Worm (Caenorhabditis elegans) whole organism, L4 larva: Measurements from ENCODE around the gene K11H12.10.

Experiments used
- T26A8.4 ChIP-seq: fragments of 200-800 bp; sonication (Bioruptor generic); IDR thresholded peaks from 2 replicates; pipeline ENCODE4 v1.3.6; 2022; ENCODE audit warnings: missing genetic modification characterization, missing compliant biosample characterization
- Y48G9A.11 ChIP-seq: fragments of 200-800 bp; sonication (Bioruptor generic); IDR thresholded peaks from 2 replicates; pipeline ENCODE4 v1.3.6; 2022; ENCODE audit warnings: missing genetic modification reagents, missing genetic modification characterization, missing compliant biosample characterization
- ZK337.2 ChIP-seq: fragments of 200-800 bp; sonication (Bioruptor generic); IDR thresholded peaks from 2 replicates; pipeline ENCODE4 v1.3.6; 2022; ENCODE audit warnings: missing genetic modification reagents, missing genetic modification characterization, missing compliant biosample characterization
- arid-1 ChIP-seq: fragments of 200-800 bp; sonication (Bioruptor generic); conservative IDR thresholded peaks from 2 replicates; pipeline ENCODE4 v1.3.6; 2022; ENCODE audit warnings: missing genetic modification reagents, missing genetic modification characterization, missing compliant biosample characterization
- ceh-20 ChIP-seq: fragments of 200-800 bp; sonication (Bioruptor generic); IDR thresholded peaks from 2 replicates; pipeline ENCODE4 v1.3.6; 2022; ENCODE audit warnings: missing genetic modification reagents, missing genetic modification characterization, missing compliant biosample characterization
- ceh-28 ChIP-seq: fragments of 150-350 bp; optimal IDR thresholded peaks from 2 replicates; lab custom pipeline; 2014; ENCODE audit warnings: missing biosample characterization, missing genetic modification reagents, missing genetic modification characterization
- ceh-62 ChIP-seq: sonication (generic microtip); optimal IDR thresholded peaks from 2 replicates; lab custom pipeline; 2017; ENCODE audit warnings: missing biosample characterization, missing genetic modification characterization
- ces-1 ChIP-seq: fragments of 150-350 bp; sonication (generic microtip); optimal IDR thresholded peaks from 4 replicates; lab custom pipeline; 2014; ENCODE audit warnings: missing biosample characterization, missing genetic modification reagents, missing genetic modification characterization
- daf-16 ChIP-seq, 3 experiments: sonication (generic microtip); optimal IDR thresholded peaks; 2 replicates each; lab custom pipeline; 2016 to 2017; ENCODE audit warnings: missing genetic modification characterization in 3 of 3, missing genetic modification reagents in 3 of 3, mild to moderate bottlenecking in 2 of 3, missing compliant biosample characterization in 2 of 3, missing biosample characterization in 1 of 3, moderate library complexity in 1 of 3
- dmd-6 ChIP-seq: fragments of 200-800 bp; sonication (Bioruptor generic); IDR thresholded peaks from 2 replicates; pipeline ENCODE4 v1.3.6; 2022; ENCODE audit warnings: missing genetic modification reagents, missing genetic modification characterization, missing compliant biosample characterization
- dpl-1 ChIP-seq: fragments of 150-350 bp; optimal IDR thresholded peaks from 2 replicates; lab custom pipeline; 2014; ENCODE audit warnings: missing biosample characterization, missing genetic modification reagents, missing genetic modification characterization
- egl-43 ChIP-seq: fragments of 200-800 bp; sonication (Bioruptor generic); IDR thresholded peaks from 2 replicates; pipeline ENCODE4 v1.3.6; 2022; ENCODE audit warnings: missing genetic modification reagents, missing genetic modification characterization, missing compliant biosample characterization
- fos-1 ChIP-seq: fragments of 150-350 bp; optimal IDR thresholded peaks from 2 replicates; lab custom pipeline; 2014; ENCODE audit warnings: missing biosample characterization, missing genetic modification characterization
- gei-8 ChIP-seq: fragments of 200-800 bp; sonication (Bioruptor generic); optimal IDR thresholded peaks from 2 replicates; lab custom pipeline; 2018; ENCODE audit warnings: mild to moderate bottlenecking, missing genetic modification characterization, missing compliant biosample characterization
- hlh-11 ChIP-seq: fragments of 200-800 bp; sonication (Bioruptor generic); optimal IDR thresholded peaks from 2 replicates; lab custom pipeline; 2018; ENCODE audit warnings: mild to moderate bottlenecking, missing genetic modification characterization, missing compliant biosample characterization
- hmg-1.1 ChIP-seq: fragments of 200-800 bp; sonication (Bioruptor generic); IDR thresholded peaks from 2 replicates; pipeline ENCODE4 v1.3.6; 2022; ENCODE audit warnings: missing genetic modification reagents, missing genetic modification characterization, missing compliant biosample characterization
- lim-7 ChIP-seq: fragments of 200-800 bp; sonication (Bioruptor generic); IDR thresholded peaks from 2 replicates; pipeline ENCODE4 v1.3.6; 2022; ENCODE audit warnings: missing genetic modification characterization, missing compliant biosample characterization
- lin-38 ChIP-seq: fragments of 200-800 bp; sonication (Bioruptor generic); IDR thresholded peaks from 2 replicates; pipeline ENCODE4 v1.3.6; 2022; ENCODE audit warnings: missing genetic modification reagents, missing genetic modification characterization, missing compliant biosample characterization
- lir-3 ChIP-seq: sonication (generic microtip); optimal IDR thresholded peaks from 2 replicates; lab custom pipeline; 2016; ENCODE audit warnings: mild to moderate bottlenecking, missing genetic modification characterization, missing compliant biosample characterization
- madf-5 ChIP-seq, 2 experiments: fragments of 200-800 bp; sonication (Bioruptor generic); IDR thresholded peaks; 2 replicates each; pipeline ENCODE4 v1.3.6; 2022; ENCODE audit warnings: missing compliant biosample characterization in 2 of 2, missing genetic modification characterization in 2 of 2
- mxl-2 ChIP-seq: fragments of 200-800 bp; sonication (Bioruptor generic); conservative IDR thresholded peaks from 2 replicates; pipeline ENCODE4 v1.3.6; 2022; ENCODE audit warnings: missing genetic modification reagents, missing genetic modification characterization, missing compliant biosample characterization
- mxl-3 ChIP-seq: fragments of 200-800 bp; sonication (Bioruptor generic); optimal IDR thresholded peaks from 2 replicates; lab custom pipeline; 2018; ENCODE audit warnings: mild to moderate bottlenecking, missing genetic modification characterization, missing compliant biosample characterization
- nhr-10 ChIP-seq: fragments of 150-350 bp; optimal IDR thresholded peaks from 2 replicates; lab custom pipeline; 2014; ENCODE audit warnings: missing biosample characterization, missing genetic modification characterization
- nhr-102 ChIP-seq: sonication (generic microtip); optimal IDR thresholded peaks from 2 replicates; lab custom pipeline; 2016; ENCODE audit warnings: mild to moderate bottlenecking, missing genetic modification characterization, moderate library complexity, missing compliant biosample characterization
- nhr-111 ChIP-seq: fragments of 200-800 bp; sonication (Bioruptor generic); optimal IDR thresholded peaks from 2 replicates; lab custom pipeline; 2018; ENCODE audit warnings: mild to moderate bottlenecking, missing genetic modification characterization, missing compliant biosample characterization
- nhr-237 ChIP-seq: sonication (generic microtip); optimal IDR thresholded peaks from 2 replicates; lab custom pipeline; 2017; ENCODE audit warnings: missing biosample characterization, missing genetic modification characterization
- nhr-28 ChIP-seq: fragments of 150-350 bp; optimal IDR thresholded peaks from 2 replicates; lab custom pipeline; 2014; ENCODE audit warnings: missing biosample characterization, missing genetic modification characterization
- nhr-41 ChIP-seq: fragments of 200-800 bp; sonication (Bioruptor generic); IDR thresholded peaks from 2 replicates; pipeline ENCODE4 v1.3.6; 2022; ENCODE audit warnings: missing genetic modification reagents, missing genetic modification characterization, missing compliant biosample characterization
- nhr-42 ChIP-seq: fragments of 200-800 bp; sonication (Bioruptor generic); IDR thresholded peaks from 2 replicates; pipeline ENCODE4 v1.3.6; 2022; ENCODE audit warnings: missing genetic modification characterization, missing compliant biosample characterization
- nhr-48 ChIP-seq: sonication (generic microtip); optimal IDR thresholded peaks from 2 replicates; lab custom pipeline; 2016; ENCODE audit warnings: mild to moderate bottlenecking, missing genetic modification characterization, missing compliant biosample characterization
- nhr-76 ChIP-seq: fragments of 150-350 bp; optimal IDR thresholded peaks from 2 replicates; lab custom pipeline; 2014; ENCODE audit warnings: missing biosample characterization, missing genetic modification characterization
- pha-4 ChIP-seq, 2 experiments: fragments of 150-350 bp in 1 of 2; fragments of 200-800 bp in 1 of 2; sonication (Bioruptor generic) in 1 of 2; IDR thresholded peaks in 1 of 2; optimal IDR thresholded peaks in 1 of 2; 2 replicates each; pipeline versions ENCODE4 v1.3.6 to Lab custom; 2014 to 2022; ENCODE audit warnings: missing genetic modification characterization in 2 of 2, missing genetic modification reagents in 2 of 2, missing biosample characterization in 1 of 2, missing compliant biosample characterization in 1 of 2
- pqm-1 ChIP-seq: sonication (generic microtip); optimal IDR thresholded peaks from 2 replicates; lab custom pipeline; 2017; ENCODE audit warnings: missing biosample characterization, missing genetic modification characterization
- set-16 ChIP-seq: fragments of 200-800 bp; sonication (Bioruptor generic); IDR thresholded peaks from 2 replicates; pipeline ENCODE4 v1.3.6; 2022; ENCODE audit warnings: missing genetic modification reagents, missing genetic modification characterization, missing compliant biosample characterization
- tra-1 ChIP-seq: fragments of 200-800 bp; sonication (Bioruptor generic); IDR thresholded peaks from 2 replicates; pipeline ENCODE4 v1.3.6; 2022; ENCODE audit warnings: missing genetic modification reagents, missing genetic modification characterization, missing compliant biosample characterization
- unc-39 ChIP-seq: sonication (generic microtip); optimal IDR thresholded peaks from 2 replicates; lab custom pipeline; 2017; ENCODE audit warnings: missing biosample characterization, missing genetic modification characterization
- vab-7 ChIP-seq: fragments of 200-800 bp; sonication (Bioruptor generic); IDR thresholded peaks from 2 replicates; pipeline ENCODE4 v1.3.6; 2022; ENCODE audit warnings: missing genetic modification reagents, missing genetic modification characterization, missing compliant biosample characterization
- zag-1 ChIP-seq: fragments of 150-350 bp; optimal IDR thresholded peaks from 2 replicates; lab custom pipeline; 2014; ENCODE audit warnings: missing biosample characterization, missing genetic modification characterization
- zfp-2 ChIP-seq: sonication (generic microtip); optimal IDR thresholded peaks from 2 replicates; lab custom pipeline; 2016; ENCODE audit warnings: mild to moderate bottlenecking, missing genetic modification characterization, missing compliant biosample characterization
- zfp-3 ChIP-seq: fragments of 200-800 bp; sonication (Bioruptor generic); conservative IDR thresholded peaks from 2 replicates; pipeline ENCODE4 v1.3.6; 2022; ENCODE audit warnings: missing genetic modification reagents, missing genetic modification characterization, missing compliant biosample characterization
- zip-2 ChIP-seq: fragments of 150-350 bp; optimal IDR thresholded peaks from 2 replicates; lab custom pipeline; 2014; ENCODE audit warnings: missing biosample characterization, missing genetic modification characterization
- ztf-7 ChIP-seq: fragments of 150-350 bp; optimal IDR thresholded peaks from 2 replicates; lab custom pipeline; 2014; ENCODE audit warnings: missing biosample characterization, missing genetic modification characterization

K11H12.10 gene

ce11 chrIV:666991-667390 lies 8.9 kb upstream of the K11H12.10 start, which contains the start of gene K11H12.6:
Gene K11H12.6 (plus strand): TSS chrIV:667291.
- no peak for TF ChIP-seq daf-16 (GFP tag; optimal IDR thresholded peaks at IDR 0.05; lab: Kevin White, UChicago)
- no peak for TF ChIP-seq daf-16 (tag; optimal IDR thresholded peaks at IDR 0.05; lab: Kevin White, UChicago)
- TF ChIP-seq ceh-62 (tag; lab: Kevin White, UChicago), result no peak
- TF ChIP-seq nhr-42 (GFP tag; lab: Robert Waterston, UW), result no peak
- no peak for TF ChIP-seq zfp-2 (tag; lab: Kevin White, UChicago)
- TF ChIP-seq nhr-237, result no peak
- no peak for TF ChIP-seq hlh-11
- TF ChIP-seq mxl-2, result no peak
- TF ChIP-seq Y48G9A.11, result no peak
- TF ChIP-seq vab-7 (GFP tag; lab: Robert Waterston, UW), result no peak

DNA sequence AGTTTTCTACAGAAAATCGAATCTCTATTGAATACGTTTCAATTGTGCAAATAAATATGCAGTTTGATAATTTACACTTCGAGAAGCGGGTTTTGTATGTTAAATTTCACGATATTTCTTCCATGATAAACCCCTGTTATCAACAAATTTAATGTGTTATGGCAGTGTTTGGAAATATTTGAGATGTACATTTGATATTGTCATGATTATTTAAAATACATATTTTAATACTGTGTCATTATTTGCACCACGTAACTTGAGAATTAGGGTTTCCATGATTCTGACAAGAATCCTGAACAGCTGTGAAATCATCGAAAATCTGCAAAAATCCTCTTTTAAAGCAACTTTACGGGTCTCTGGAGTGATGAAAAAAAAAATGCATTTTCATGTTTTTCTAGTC lies 5.4 kb upstream of the K11H12.10 start, which contains the start of gene K11H12.11:
Gene K11H12.11 (minus strand): TSS at position 101 of the 400 bp plus-strand sequence.
- TF ChIP-seq daf-16 (GFP tag; optimal IDR thresholded peaks at IDR 0.05; lab: Kevin White, UChicago), result no peak
- TF ChIP-seq daf-16 (tag; optimal IDR thresholded peaks at IDR 0.05; lab: Kevin White, UChicago), result peak; percentile 38
- no peak for TF ChIP-seq zag-1 (tag; lab: Kevin White, UChicago)

- TF ChIP-seq madf-5 (GFP tag; IDR thresholded peaks at IDR 0.05; lab: Robert Waterston, UW) (no peak), nhr-41 (no peak), nhr-76 (no peak), nhr-28 (peak; percentile 52), gei-8 (GFP tag; lab: Kevin White, UChicago) (no peak), pha-4 (GFP tag; IDR thresholded peaks at IDR 0.05; lab: Robert Waterston, UW) (no peak), pha-4 (tag; optimal IDR thresholded peaks at IDR 0.05; lab: Kevin White, UChicago) (no peak), hmg-1.1 (GFP tag; lab: Robert Waterston, UW) (no peak), lir-3 (tag; lab: Kevin White, UChicago) (no peak), lim-7 (GFP tag; lab: Robert Waterston, UW) (no peak), hlh-11 (peak; percentile 26), dmd-6 (peak; percentile 87), zfp-3 (GFP tag; lab: Robert Waterston, UW) (no peak), ceh-28 (tag; lab: Kevin White, UChicago) (no peak), nhr-102 (tag; lab: Kevin White, UChicago) (no peak), T26A8.4 (no peak), zip-2 (tag; lab: Kevin White, UChicago) (no peak), nhr-10 (tag; lab: Kevin White, UChicago) (no peak), zag-1 (tag; lab: Kevin White, UChicago) (no peak), ceh-20 (no peak), daf-16 (GFP tag; optimal IDR thresholded peaks at IDR 0.05; lab: Kevin White, UChicago) (no peak), daf-16 (tag; optimal IDR thresholded peaks at IDR 0.05; lab: Kevin White, UChicago) (peak; percentile 61), unc-39 (tag; lab: Kevin White, UChicago) (no peak), fos-1 (no peak), tra-1 (GFP tag; lab: Robert Waterston, UW) (no peak), lin-38 (GFP tag; lab: Robert Waterston, UW) (no peak), ztf-7 (tag; lab: Kevin White, UChicago) (no peak), nhr-48 (tag; lab: Kevin White, UChicago) (no peak), set-16 (GFP tag; lab: Robert Waterston, UW) (no peak), egl-43 (GFP tag; lab: Robert Waterston, UW) (no peak), arid-1 (GFP tag; lab: Robert Waterston, UW) (no peak), mxl-3 (GFP tag; lab: Kevin White, UChicago) (peak; percentile 20), zfp-2 (tag; lab: Kevin White, UChicago) (no peak), pqm-1 (tag; lab: Kevin White, UChicago) (peak; percentile 57), ces-1 (GFP tag; lab: Kevin White, UChicago) (no peak), ZK337.2 (GFP tag; lab: Robert Waterston, UW) (no peak), nhr-111 (GFP tag; lab: Kevin White, UChicago) (no peak), dpl-1 (GFP tag; lab: Kevin White, UChicago) (no peak)
Observed at ce11 chrIV:673313-673712, 2.6 kb upstream of the K11H12.10 start, which contains the start of gene K11H12.3. Gene K11H12.3 (minus strand): TSS chrIV:673480.
